Fruit fly (Drosophila melanogaster) whole organism, pupa: Measurements from ENCODE around the gene AstA-R1.
A peak's percentile ranks its signal among the peaks of the same experiment; 100 is the strongest.

Experiments
- CG12605 ChIP-seq: fragments of 200-800 bp; sonication (Bioruptor generic); IDR thresholded peaks from 2 replicates; pipeline ENCODE4 v1.3.6; 2022; ENCODE audit warnings: missing biosample characterization, missing genetic modification characterization
- CG14655 ChIP-seq: fragments of 200-800 bp; sonication (Bioruptor generic); optimal IDR thresholded peaks from 3 replicates; lab custom pipeline; 2017; ENCODE audit warnings: mild to moderate bottlenecking, missing biosample characterization, missing genetic modification reagents, missing genetic modification characterization
- EcR ChIP-seq: fragments of 200-800 bp; sonication (Bioruptor generic); optimal IDR thresholded peaks from 3 replicates; lab custom pipeline; 2019; ENCODE audit warnings: missing biosample characterization, missing genetic modification characterization, mild to moderate bottlenecking, moderate library complexity, missing genetic modification reagents
- Pif1B ChIP-seq: fragments of 200-800 bp; sonication (Bioruptor generic); optimal IDR thresholded peaks from 3 replicates; lab custom pipeline; 2016; ENCODE audit warnings: missing biosample characterization, missing genetic modification characterization
- Snoo ChIP-seq: fragments of 200-800 bp; sonication (Bioruptor generic); optimal IDR thresholded peaks from 3 replicates; lab custom pipeline; 2017; ENCODE audit warnings: missing biosample characterization, mild to moderate bottlenecking, missing genetic modification characterization, inconsistent platforms

DNA sequence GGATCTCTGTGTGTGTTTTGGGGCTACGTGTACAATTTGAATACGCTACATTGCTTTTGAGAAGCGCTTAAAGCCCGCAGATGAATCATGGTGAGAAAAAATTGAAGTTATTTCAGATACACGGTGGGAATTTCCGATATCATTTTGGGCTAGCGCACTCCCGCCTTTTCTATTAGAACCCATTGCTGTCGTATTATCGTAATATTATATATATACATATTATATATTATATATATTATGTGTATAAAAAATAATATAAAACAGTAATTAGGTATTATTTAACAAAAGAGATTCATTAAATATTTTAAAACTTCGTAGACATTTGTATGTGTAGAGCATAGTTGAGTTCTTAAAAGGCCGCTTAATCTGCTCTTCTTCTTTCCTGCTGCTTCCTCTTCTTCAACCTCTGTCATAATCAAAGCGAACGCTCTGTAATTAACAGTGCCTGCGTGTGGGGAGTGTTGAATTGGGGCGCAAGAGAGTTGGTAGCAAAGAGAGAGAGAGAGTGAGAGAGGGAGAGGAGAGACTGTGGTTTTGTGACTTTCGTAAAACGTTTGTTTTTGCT, 103.6 kb downstream of the AstA-R1 start:
- TF ChIP-seq CG14655 (peak; percentile 96), EcR (GFP tag; lab: Kevin White, UChicago) (no peak), Pif1B (peak; percentile 71), CG12605 (peak; percentile 50), Snoo (tag; lab: Kevin White, UChicago) (peak; percentile 90)
